Worm (Caenorhabditis elegans) whole organism, early embryonic: ENCODE results near the gene C02H6.1.
"Not testable (repeated sequence)": the region's sequence is repeated elsewhere in the genome, so short reads cannot be mapped to it uniquely, and the experiment has no call there.

Source experiments
- B0310.2 ChIP-seq: sonication (generic microtip); optimal IDR thresholded peaks from 2 replicates; lab custom pipeline; 2016; ENCODE audit warnings: mild to moderate bottlenecking, missing genetic modification characterization, missing compliant biosample characterization
- aly-1 ChIP-seq: sonication (generic microtip); optimal IDR thresholded peaks from 2 replicates; lab custom pipeline; 2016; ENCODE audit warnings: missing genetic modification characterization, missing compliant biosample characterization
- ama-1 ChIP-seq: fragments of 150-350 bp; optimal IDR thresholded peaks from 2 replicates; lab custom pipeline; 2014
- ceh-13 ChIP-seq: fragments of 200-800 bp; sonication (Bioruptor generic); optimal IDR thresholded peaks from 2 replicates; lab custom pipeline; 2018; ENCODE audit warnings: mild to moderate bottlenecking, missing genetic modification characterization, missing compliant biosample characterization
- ceh-36 ChIP-seq: sonication (generic microtip); optimal IDR thresholded peaks from 2 replicates; lab custom pipeline; 2016; ENCODE audit warnings: missing genetic modification characterization, inconsistent platforms, missing compliant biosample characterization
- ets-7 ChIP-seq: sonication (generic microtip); optimal IDR thresholded peaks from 2 replicates; lab custom pipeline; 2016; ENCODE audit warnings: missing genotype, missing genetic modification characterization, missing compliant biosample characterization
- flt-1 ChIP-seq: fragments of 200-800 bp; sonication (Bioruptor generic); IDR thresholded peaks from 2 replicates; pipeline ENCODE4 v1.3.6; 2022; ENCODE audit warnings: missing genetic modification characterization, missing compliant biosample characterization
- hmbx-1 ChIP-seq: sonication (generic microtip); optimal IDR thresholded peaks from 2 replicates; lab custom pipeline; 2016; ENCODE audit warnings: mild to moderate bottlenecking, missing genetic modification characterization, missing compliant biosample characterization
- pes-1 ChIP-seq: fragments of 200-800 bp; sonication (Bioruptor generic); IDR thresholded peaks from 2 replicates; pipeline ENCODE4 v1.3.6; 2022; ENCODE audit warnings: missing genetic modification reagents, missing genetic modification characterization, missing compliant biosample characterization
- scrt-1 ChIP-seq: fragments of 200-800 bp; sonication (Bioruptor generic); IDR thresholded peaks from 2 replicates; pipeline ENCODE4 v1.3.6; 2022; ENCODE audit warnings: missing genetic modification characterization, missing compliant biosample characterization
- sea-1 ChIP-seq: fragments of 200-800 bp; sonication (Bioruptor generic); conservative IDR thresholded peaks from 2 replicates; pipeline ENCODE4 v1.3.6; 2022; ENCODE audit warnings: missing genetic modification characterization, missing compliant biosample characterization
- tbx-11 ChIP-seq: fragments of 200-800 bp; sonication (Bioruptor generic); IDR thresholded peaks from 2 replicates; pipeline ENCODE4 v1.3.6; 2022; ENCODE audit warnings: missing genetic modification characterization, missing compliant biosample characterization
- tbx-37 ChIP-seq: fragments of 200-800 bp; sonication (Bioruptor generic); conservative IDR thresholded peaks from 2 replicates; pipeline ENCODE4 v1.3.6; 2022; ENCODE audit warnings: missing genetic modification reagents, missing genetic modification characterization, missing compliant biosample characterization

ce11 chrV:7345494-7345893, 44.2 kb downstream of the C02H6.1 start, which contains the start of gene nhr-147:
- TF ChIP-seq tbx-11; ets-7 (tag; lab: Kevin White, UChicago); ama-1 (lab: Kevin White, UChicago); tbx-37 (GFP tag; lab: Robert Waterston, UW); aly-1 (tag; lab: Kevin White, UChicago); scrt-1 (GFP tag; lab: Robert Waterston, UW); ceh-36; B0310.2; hmbx-1 (tag; lab: Kevin White, UChicago); flt-1 (GFP tag; lab: Robert Waterston, UW); sea-1 (GFP tag; lab: Robert Waterston, UW); pes-1 (GFP tag; lab: Robert Waterston, UW); ceh-13 (GFP tag; lab: Kevin White, UChicago): not testable (repeated sequence)
